Fruit fly (Drosophila melanogaster) whole organism, embryonic: ENCODE measurements around the gene CG3704.
A peak's percentile ranks its signal among the peaks of the same experiment; 100 is the strongest.

Experiments used
- B-H2 ChIP-seq: fragments of 200-800 bp; sonication (Bioruptor generic); optimal IDR thresholded peaks from 2 replicates; lab custom pipeline; 2018; ENCODE audit warnings: missing biosample characterization, mild to moderate bottlenecking, missing genetic modification characterization
- Bteb2 ChIP-seq: fragments of 200-800 bp; sonication (Bioruptor generic); optimal IDR thresholded peaks from 2 replicates; lab custom pipeline; 2016; ENCODE audit warnings: missing biosample characterization, missing genetic modification characterization
- CG10431 ChIP-seq: fragments of 200-800 bp; sonication (Bioruptor generic); optimal IDR thresholded peaks from 3 replicates; lab custom pipeline; 2018; ENCODE audit warnings: missing biosample characterization, mild to moderate bottlenecking, missing genetic modification characterization
- CG10959 ChIP-seq: fragments of 200-800 bp; sonication (Bioruptor generic); IDR thresholded peaks from 2 replicates; pipeline ENCODE4 v1.3.6; 2022; ENCODE audit warnings: missing biosample characterization, missing genetic modification characterization
- CG11504 ChIP-seq: fragments of 200-800 bp; sonication (Bioruptor generic); optimal IDR thresholded peaks from 3 replicates; lab custom pipeline; 2019; ENCODE audit warnings: missing biosample characterization, mild to moderate bottlenecking, missing genetic modification characterization, moderate library complexity
- CG11560 ChIP-seq: fragments of 200-800 bp; sonication (Bioruptor generic); IDR thresholded peaks from 3 replicates; pipeline ENCODE4 v1.3.6; 2022; ENCODE audit warnings: missing biosample characterization, missing genetic modification characterization
- CG12391 ChIP-seq: fragments of 200-800 bp; sonication (Bioruptor generic); optimal IDR thresholded peaks from 3 replicates; lab custom pipeline; 2018; ENCODE audit warnings: missing biosample characterization, mild to moderate bottlenecking, missing genetic modification characterization, moderate library complexity
- CG14014 ChIP-seq: fragments of 200-800 bp; sonication (Bioruptor generic); IDR thresholded peaks from 2 replicates; pipeline ENCODE4 v1.3.6; 2022; ENCODE audit warnings: missing biosample characterization, missing genetic modification characterization
- CG14441 ChIP-seq: fragments of 200-800 bp; sonication (Bioruptor generic); IDR thresholded peaks from 2 replicates; pipeline ENCODE4 v1.3.6; 2022; ENCODE audit warnings: missing biosample characterization, missing genetic modification characterization
- CG14860 ChIP-seq: fragments of 200-800 bp; sonication (Bioruptor generic); IDR thresholded peaks from 3 replicates; pipeline ENCODE4 v1.3.6; 2022; ENCODE audit warnings: missing biosample characterization, missing genetic modification characterization; ENCODE audit not compliant: partially characterized antibody
- CG14965 ChIP-seq: fragments of 200-800 bp; sonication (Bioruptor generic); optimal IDR thresholded peaks from 2 replicates; lab custom pipeline; 2016; ENCODE audit warnings: missing biosample characterization, missing genetic modification characterization, borderline replicate concordance
- CG15601 ChIP-seq: fragments of 200-800 bp; sonication (Bioruptor generic); optimal IDR thresholded peaks from 3 replicates; lab custom pipeline; 2019; ENCODE audit warnings: missing biosample characterization, mild to moderate bottlenecking, missing genetic modification characterization, moderate library complexity
- CG17186 ChIP-seq: fragments of 200-800 bp; sonication (Bioruptor generic); optimal IDR thresholded peaks from 3 replicates; lab custom pipeline; 2017; ENCODE audit warnings: missing biosample characterization, missing genetic modification reagents, missing genetic modification characterization
- CG1832 ChIP-seq: fragments of 200-800 bp; sonication (Bioruptor generic); optimal IDR thresholded peaks from 2 replicates; lab custom pipeline; 2017; ENCODE audit warnings: missing biosample characterization, mild to moderate bottlenecking, missing genetic modification characterization, inconsistent platforms
- CG18599 ChIP-seq: fragments of 200-800 bp; sonication (Bioruptor generic); optimal IDR thresholded peaks from 3 replicates; lab custom pipeline; 2017; ENCODE audit warnings: missing biosample characterization, missing genetic modification characterization, mild to moderate bottlenecking, moderate library complexity, missing genetic modification reagents
- CG18764 ChIP-seq: fragments of 200-800 bp; sonication (Bioruptor generic); optimal IDR thresholded peaks from 3 replicates; lab custom pipeline; 2016; ENCODE audit warnings: missing biosample characterization, missing genetic modification characterization
- CG2875 ChIP-seq: fragments of 200-800 bp; sonication (Bioruptor generic); optimal IDR thresholded peaks from 2 replicates; lab custom pipeline; 2017; ENCODE audit warnings: missing biosample characterization, mild to moderate bottlenecking, missing genetic modification characterization, missing genetic modification reagents
- CG30020 ChIP-seq: fragments of 200-800 bp; optimal IDR thresholded peaks from 2 replicates; lab custom pipeline; 2019; ENCODE audit warnings: missing biosample characterization, mild to moderate bottlenecking, missing genetic modification characterization, moderate library complexity
- CG32772 ChIP-seq: fragments of 200-800 bp; sonication (Bioruptor generic); IDR thresholded peaks from 2 replicates; pipeline ENCODE4 v1.3.6; 2022; ENCODE audit warnings: missing biosample characterization, missing genetic modification characterization
- CG33557 ChIP-seq: fragments of 200-800 bp; sonication (Bioruptor generic); optimal IDR thresholded peaks from 2 replicates; lab custom pipeline; 2019; ENCODE audit warnings: missing biosample characterization, mild to moderate bottlenecking, missing genetic modification characterization, moderate library complexity
- CG34422 ChIP-seq: fragments of 200-800 bp; sonication (Bioruptor generic); IDR thresholded peaks from 3 replicates; pipeline ENCODE4 v1.3.6; 2022; ENCODE audit warnings: missing biosample characterization, missing genetic modification characterization
- CG4617 ChIP-seq: fragments of 200-800 bp; sonication (Bioruptor generic); optimal IDR thresholded peaks from 3 replicates; lab custom pipeline; 2016; ENCODE audit warnings: missing biosample characterization, missing genetic modification characterization, borderline replicate concordance
- CG5180 ChIP-seq: fragments of 200-800 bp; sonication (Bioruptor generic); optimal IDR thresholded peaks from 3 replicates; lab custom pipeline; 2017; ENCODE audit warnings: missing biosample characterization, missing genetic modification characterization, mild to moderate bottlenecking, moderate library complexity, missing genetic modification reagents
- CG8924 ChIP-seq: fragments of 200-800 bp; optimal IDR thresholded peaks from 3 replicates; lab custom pipeline; 2019; ENCODE audit warnings: missing biosample characterization, mild to moderate bottlenecking, missing genetic modification characterization, moderate library complexity
- CG8944 ChIP-seq: fragments of 200-800 bp; sonication (Bioruptor generic); optimal IDR thresholded peaks from 3 replicates; lab custom pipeline; 2016; ENCODE audit warnings: missing biosample characterization, missing genetic modification characterization
- Dad ChIP-seq: fragments of 200-800 bp; sonication (Bioruptor generic); optimal IDR thresholded peaks from 3 replicates; lab custom pipeline; 2016; ENCODE audit warnings: missing biosample characterization, missing genetic modification characterization
- Doc3 ChIP-seq: fragments of 200-800 bp; sonication (Bioruptor generic); IDR thresholded peaks from 3 replicates; pipeline ENCODE4 v1.3.6; 2022; ENCODE audit warnings: missing biosample characterization, missing genetic modification characterization; ENCODE audit not compliant: partially characterized antibody
- E2f1 ChIP-seq: fragments of 200-800 bp; sonication (Bioruptor generic); IDR thresholded peaks from 2 replicates; pipeline ENCODE4 v1.3.6; 2022; ENCODE audit warnings: missing biosample characterization, missing genetic modification characterization
- ERR ChIP-seq: fragments of 200-800 bp; sonication (Bioruptor generic); optimal IDR thresholded peaks from 2 replicates; lab custom pipeline; 2016; ENCODE audit warnings: missing biosample characterization, missing genetic modification characterization
- Elba2 ChIP-seq: fragments of 200-800 bp; sonication (Bioruptor generic); optimal IDR thresholded peaks from 3 replicates; lab custom pipeline; 2016; ENCODE audit warnings: missing biosample characterization, missing genetic modification characterization
- HLH4C ChIP-seq: fragments of 200-800 bp; sonication (Bioruptor generic); IDR thresholded peaks from 3 replicates; pipeline ENCODE4 v1.3.6; 2022; ENCODE audit warnings: missing biosample characterization, missing genetic modification characterization; ENCODE audit not compliant: partially characterized antibody
- Lim3 ChIP-seq: fragments of 200-800 bp; sonication (Bioruptor generic); IDR thresholded peaks from 2 replicates; pipeline ENCODE4 v1.3.6; 2022; ENCODE audit warnings: missing biosample characterization, missing genetic modification characterization
- MTF-1 ChIP-seq: fragments of 200-800 bp; sonication (Bioruptor generic); optimal IDR thresholded peaks from 2 replicates; lab custom pipeline; 2018; ENCODE audit warnings: missing biosample characterization, mild to moderate bottlenecking, missing genetic modification characterization, borderline replicate concordance
- Pdp1 ChIP-seq, 2 experiments: fragments of 200-800 bp; sonication (Bioruptor generic); optimal IDR thresholded peaks; 3 replicates each; lab custom pipeline; 2016; ENCODE audit warnings: missing biosample characterization in 2 of 2, missing genetic modification characterization in 2 of 2, mild to moderate bottlenecking in 1 of 2, moderate library complexity in 1 of 2
- Sry-β ChIP-seq: fragments of 200-800 bp; sonication (Bioruptor generic); optimal IDR thresholded peaks from 2 replicates; lab custom pipeline; 2018; ENCODE audit warnings: missing biosample characterization, mild to moderate bottlenecking, missing genetic modification characterization, moderate library complexity
- Stat92E ChIP-seq, 3 experiments: fragments of >200 bp in 2 of 3; fragments of 200-800 bp in 1 of 3; sonication (Bioruptor generic) in 1 of 3; optimal IDR thresholded peaks; 2 replicates each; lab custom pipeline; 2017 to 2019; ENCODE audit warnings: missing biosample characterization in 3 of 3, missing genetic modification characterization in 3 of 3, mild to moderate bottlenecking in 1 of 3, moderate library complexity in 1 of 3
- abd-A ChIP-seq: fragments of 200-800 bp; sonication (Bioruptor generic); optimal IDR thresholded peaks from 3 replicates; lab custom pipeline; 2019; ENCODE audit warnings: missing biosample characterization, mild to moderate bottlenecking, missing genetic modification characterization, moderate library complexity
- dmrt99B ChIP-seq: fragments of 200-800 bp; sonication (Bioruptor generic); optimal IDR thresholded peaks from 2 replicates; lab custom pipeline; 2018; ENCODE audit warnings: missing biosample characterization, mild to moderate bottlenecking, missing genetic modification characterization, moderate library complexity
- fru ChIP-seq: fragments of >200 bp; optimal IDR thresholded peaks from 2 replicates; lab custom pipeline; 2017
- gce ChIP-seq: fragments of 200-800 bp; sonication (Bioruptor generic); IDR thresholded peaks from 3 replicates; pipeline ENCODE4 v1.3.6; 2022; ENCODE audit warnings: missing biosample characterization, missing genetic modification characterization
- grn ChIP-seq: fragments of 200-800 bp; sonication (Bioruptor generic); optimal IDR thresholded peaks from 3 replicates; lab custom pipeline; 2017; ENCODE audit warnings: missing biosample characterization, missing genetic modification characterization
- hbn ChIP-seq: fragments of 200-800 bp; sonication (Bioruptor generic); IDR thresholded peaks from 2 replicates; pipeline ENCODE4 v1.3.6; 2022; ENCODE audit warnings: missing biosample characterization, missing genetic modification characterization; ENCODE audit not compliant: partially characterized antibody
- kay ChIP-seq: fragments of 200-800 bp; sonication (Bioruptor generic); optimal IDR thresholded peaks from 2 replicates; lab custom pipeline; 2016; ENCODE audit warnings: missing biosample characterization, missing genetic modification characterization
- kni ChIP-seq: fragments of 200-800 bp; sonication (Bioruptor generic); optimal IDR thresholded peaks from 3 replicates; lab custom pipeline; 2017; ENCODE audit warnings: mild to moderate bottlenecking, missing biosample characterization, missing genetic modification reagents, missing genetic modification characterization
- lov ChIP-seq, 2 experiments: fragments of 200-800 bp in 1 of 2; fragments of >200 bp in 1 of 2; sonication (Bioruptor generic) in 1 of 2; IDR thresholded peaks in 1 of 2; optimal IDR thresholded peaks in 1 of 2; 2 replicates in 1 of 2; 3 replicates in 1 of 2; pipeline versions ENCODE4 v1.3.6 to Lab custom; 2017 to 2022; ENCODE audit warnings: missing biosample characterization in 1 of 2, missing genetic modification characterization in 1 of 2
- org-1 ChIP-seq: fragments of 200-800 bp; sonication (Bioruptor generic); optimal IDR thresholded peaks from 2 replicates; lab custom pipeline; 2017; ENCODE audit warnings: missing biosample characterization, missing genetic modification characterization
- tll ChIP-seq, 2 experiments: fragments of 200-800 bp in 1 of 2; fragments of >200 bp in 1 of 2; sonication (Bioruptor generic) in 1 of 2; optimal IDR thresholded peaks; 2 replicates each; lab custom pipeline; 2017 to 2019; ENCODE audit warnings: missing biosample characterization in 2 of 2, missing genetic modification characterization in 2 of 2, mild to moderate bottlenecking in 1 of 2, moderate library complexity in 1 of 2

Gene CG3704

dm6 chrX:900725-901345, 39.8 kb downstream of the CG3704 start (continued):
- TF ChIP-seq Stat92E (GFP tag; optimal IDR thresholded peaks at IDR 0.05; lab: Kevin White, UChicago) (no peak), CG14965 (GFP tag; lab: Kevin White, UChicago) (no peak), Sry-β (no peak), grn (no peak), kni (GFP tag; lab: Kevin White, UChicago) (no peak), CG10431 (no peak), CG4617 (GFP tag; lab: Kevin White, UChicago) (peak; percentile 47), CG14441 (GFP tag; lab: Robert Waterston, UW) (peak; percentile 87), CG18599 (GFP tag; lab: Kevin White, UChicago) (peak; percentile 84), CG1832 (GFP tag; lab: Kevin White, UChicago) (no peak), CG14860 (GFP tag; lab: Robert Waterston, UW) (no peak), fru (lab: Kevin White, UChicago) (no peak), CG30020 (tag; lab: Kevin White, UChicago) (peak; percentile 5), CG8944 (GFP tag; lab: Kevin White, UChicago) (peak; percentile 76), Elba2 (GFP tag; lab: Kevin White, UChicago) (no peak), Pdp1 (GFP tag; optimal IDR thresholded peaks at IDR 0.05; lab: Kevin White, UChicago) (peak; percentile 71 to 87), CG10959 (GFP tag; lab: Robert Waterston, UW) (peak; percentile 48), E2f1 (GFP tag; lab: Robert Waterston, UW) (peak; percentile 81), hbn (no peak), CG32772 (GFP tag; lab: Robert Waterston, UW) (peak; percentile 76), gce (GFP tag; lab: Robert Waterston, UW) (0 out of 3 replicates have a peak, but pooled peaks have one; percentile 31), CG2875 (peak; percentile 53), CG5180 (GFP tag; lab: Kevin White, UChicago) (peak; percentile 74), CG33557 (GFP tag; lab: Kevin White, UChicago) (peak; percentile 29), org-1 (peak; percentile 78), B-H2 (GFP tag; lab: Kevin White, UChicago) (peak; percentile 30), CG11504 (tag; lab: Kevin White, UChicago) (peak; percentile 85), dmrt99B (tag; lab: Kevin White, UChicago) (peak; percentile 86), ERR (peak; percentile 69), HLH4C (0 out of 3 replicates have a peak, but pooled peaks have one; percentile 18), MTF-1 (GFP tag; lab: Kevin White, UChicago) (peak; percentile 12), CG34422 (GFP tag; lab: Robert Waterston, UW) (peak; percentile 72; the same call in 2 of the 3 replicates), lov (optimal IDR thresholded peaks at IDR 0.05; lab: Kevin White, UChicago) (no peak), lov (GFP tag; IDR thresholded peaks at IDR 0.05; lab: Robert Waterston, UW) (no peak), CG15601 (tag; lab: Kevin White, UChicago) (peak; percentile 45), CG12391 (tag; lab: Kevin White, UChicago) (peak; percentile 77), CG14014 (peak; percentile 80), Doc3 (GFP tag; lab: Robert Waterston, UW) (no peak), abd-A (tag; lab: Kevin White, UChicago) (no peak), CG8924 (tag; lab: Kevin White, UChicago) (peak; percentile 81), Bteb2 (GFP tag; lab: Kevin White, UChicago) (peak; percentile 62), kay (peak; percentile 43), tll (GFP tag; optimal IDR thresholded peaks at IDR 0.05; lab: Kevin White, UChicago) (no peak), Dad (GFP tag; lab: Kevin White, UChicago) (peak; percentile 69), CG11560 (tag; lab: Robert Waterston, UW) (0 out of 3 replicates have a peak, but pooled peaks have one; percentile 26), Lim3 (GFP tag; lab: Robert Waterston, UW) (peak; percentile 43; the same call in 1 of the 2 replicates), CG18764 (GFP tag; lab: Kevin White, UChicago) (peak; percentile 57), CG17186 (GFP tag; lab: Kevin White, UChicago) (no peak)
